Fruit fly (Drosophila melanogaster) whole organism, prepupa: ENCODE data around the gene CG33642.

Source experiments
- Blimp-1 ChIP-seq: fragments of 200-800 bp; sonication (Bioruptor generic); optimal IDR thresholded peaks from 3 replicates; lab custom pipeline; 2017; ENCODE audit warnings: missing biosample characterization, missing genetic modification characterization, mild to moderate bottlenecking, moderate library complexity, missing genetic modification reagents
- CG11294 ChIP-seq: fragments of 200-800 bp; sonication (Bioruptor generic); IDR thresholded peaks from 2 replicates; pipeline ENCODE4 v1.3.6; 2022; ENCODE audit warnings: missing biosample characterization, missing genetic modification characterization
- CG11762 ChIP-seq: fragments of 200-800 bp; sonication (Bioruptor generic); optimal IDR thresholded peaks from 3 replicates; lab custom pipeline; 2016; ENCODE audit warnings: missing biosample characterization, missing genetic modification characterization; ENCODE audit not compliant: insufficient read depth
- CG11902 ChIP-seq: fragments of 200-800 bp; sonication (Bioruptor generic); optimal IDR thresholded peaks from 3 replicates; lab custom pipeline; 2016; ENCODE audit warnings: missing biosample characterization, missing genetic modification characterization
- CG15336 ChIP-seq: fragments of 200-800 bp; sonication (Bioruptor generic); IDR thresholded peaks from 2 replicates; pipeline ENCODE4 v1.3.6; 2022; ENCODE audit warnings: missing biosample characterization, missing genetic modification characterization
- CG1621 ChIP-seq: fragments of 200-800 bp; sonication (Bioruptor generic); optimal IDR thresholded peaks from 3 replicates; lab custom pipeline; 2018; ENCODE audit warnings: missing biosample characterization, mild to moderate bottlenecking, missing genetic modification characterization
- CG16779 ChIP-seq: fragments of 200-800 bp; sonication (Bioruptor generic); optimal IDR thresholded peaks from 3 replicates; lab custom pipeline; 2017; ENCODE audit warnings: missing biosample characterization, mild to moderate bottlenecking, missing genetic modification characterization
- CG3032 ChIP-seq: fragments of 200-800 bp; optimal IDR thresholded peaks from 2 replicates; lab custom pipeline; 2019; ENCODE audit warnings: missing biosample characterization, mild to moderate bottlenecking, missing genetic modification characterization, moderate library complexity
- CG32006 ChIP-seq: fragments of 200-800 bp; sonication (Bioruptor generic); optimal IDR thresholded peaks from 3 replicates; lab custom pipeline; 2017; ENCODE audit warnings: missing biosample characterization, mild to moderate bottlenecking, missing genetic modification characterization
- CG34406 ChIP-seq: fragments of 200-800 bp; sonication (Bioruptor generic); optimal IDR thresholded peaks from 3 replicates; lab custom pipeline; 2016; ENCODE audit warnings: missing biosample characterization, missing genetic modification characterization
- CG3919 ChIP-seq: fragments of 200-800 bp; sonication (Bioruptor generic); optimal IDR thresholded peaks from 3 replicates; lab custom pipeline; 2016; ENCODE audit warnings: missing biosample characterization, missing genetic modification characterization
- CG6163 ChIP-seq: fragments of 200-800 bp; sonication (Bioruptor generic); IDR thresholded peaks from 3 replicates; pipeline ENCODE4 v1.3.6; 2022; ENCODE audit warnings: missing biosample characterization, missing genetic modification characterization
- CG6276 ChIP-seq: fragments of 200-800 bp; sonication (Bioruptor generic); optimal IDR thresholded peaks from 2 replicates; lab custom pipeline; 2017; ENCODE audit warnings: missing biosample characterization, mild to moderate bottlenecking, missing genetic modification characterization
- CG6792 ChIP-seq: fragments of 200-800 bp; sonication (Bioruptor generic); optimal IDR thresholded peaks from 3 replicates; lab custom pipeline; 2016; ENCODE audit warnings: missing biosample characterization, missing genetic modification characterization
- CG6854 ChIP-seq: fragments of 200-800 bp; sonication (Bioruptor generic); optimal IDR thresholded peaks from 2 replicates; lab custom pipeline; 2017; ENCODE audit warnings: missing biosample characterization, mild to moderate bottlenecking, missing genetic modification characterization
- CG7368 ChIP-seq: fragments of 200-800 bp; sonication (Bioruptor generic); optimal IDR thresholded peaks from 3 replicates; lab custom pipeline; 2016; ENCODE audit warnings: missing biosample characterization, missing genetic modification characterization
- CG8119 ChIP-seq: fragments of 200-800 bp; sonication (Bioruptor generic); IDR thresholded peaks from 3 replicates; pipeline ENCODE4 v1.3.6; 2022; ENCODE audit warnings: missing biosample characterization, missing genetic modification characterization
- CG8319 ChIP-seq: fragments of 200-800 bp; sonication (Bioruptor generic); optimal IDR thresholded peaks from 3 replicates; lab custom pipeline; 2016; ENCODE audit warnings: missing biosample characterization, missing genetic modification characterization
- CG8632 ChIP-seq: fragments of 200-800 bp; sonication (Bioruptor generic); optimal IDR thresholded peaks from 3 replicates; lab custom pipeline; 2016; ENCODE audit warnings: missing biosample characterization, missing genetic modification characterization
- CG9139 ChIP-seq: fragments of 200-800 bp; sonication (Bioruptor generic); optimal IDR thresholded peaks from 3 replicates; lab custom pipeline; 2017; ENCODE audit warnings: missing biosample characterization, mild to moderate bottlenecking, missing genetic modification characterization
- Eip75B ChIP-seq: fragments of 200-800 bp; sonication (Bioruptor generic); optimal IDR thresholded peaks from 3 replicates; lab custom pipeline; 2016; ENCODE audit warnings: missing biosample characterization, missing genetic modification characterization
- Eip78C ChIP-seq: fragments of 200-800 bp; sonication (Bioruptor generic); peaks from one replicate; lab custom pipeline; 2016; ENCODE audit warnings: missing biosample characterization, missing genetic modification characterization
- Eip93F ChIP-seq: fragments of 200-800 bp; sonication (Bioruptor generic); optimal IDR thresholded peaks from 2 replicates; lab custom pipeline; 2016; ENCODE audit warnings: missing biosample characterization, mild to moderate bottlenecking, missing genetic modification characterization
- Ets21C ChIP-seq: fragments of 200-800 bp; sonication (Bioruptor generic); optimal IDR thresholded peaks from 3 replicates; lab custom pipeline; 2016; ENCODE audit warnings: missing biosample characterization, missing genetic modification characterization
- Ets96B ChIP-seq: fragments of 200-800 bp; optimal IDR thresholded peaks from 2 replicates; lab custom pipeline; 2019; ENCODE audit warnings: missing biosample characterization, mild to moderate bottlenecking, missing genetic modification characterization, moderate library complexity
- Gug ChIP-seq: fragments of 200-800 bp; sonication (Bioruptor generic); IDR thresholded peaks from 2 replicates; pipeline ENCODE4 v1.3.6; 2022; ENCODE audit warnings: missing biosample characterization, missing genetic modification characterization
- Hr38 ChIP-seq: sonication (Bioruptor generic); optimal IDR thresholded peaks from 2 replicates; lab custom pipeline; 2016; ENCODE audit warnings: missing biosample characterization, missing genetic modification characterization
- Hr39 ChIP-seq: fragments of 200-800 bp; sonication (Bioruptor generic); optimal IDR thresholded peaks from 2 replicates; lab custom pipeline; 2016; ENCODE audit warnings: missing biosample characterization, missing genetic modification characterization
- Met ChIP-seq: fragments of 200-800 bp; sonication (Bioruptor generic); optimal IDR thresholded peaks from 3 replicates; lab custom pipeline; 2016; ENCODE audit warnings: missing biosample characterization, missing genetic modification characterization
- Smox ChIP-seq: fragments of 200-800 bp; sonication (Bioruptor generic); optimal IDR thresholded peaks from 3 replicates; lab custom pipeline; 2016; ENCODE audit warnings: missing biosample characterization, missing genetic modification characterization
- Sox102F ChIP-seq: fragments of 200-800 bp; sonication (Bioruptor generic); optimal IDR thresholded peaks from 2 replicates; lab custom pipeline; 2016; ENCODE audit warnings: missing biosample characterization, mild to moderate bottlenecking, missing genetic modification characterization
- Sox14 ChIP-seq: fragments of 200-800 bp; sonication (Bioruptor generic); optimal IDR thresholded peaks from 3 replicates; lab custom pipeline; 2016; ENCODE audit warnings: missing biosample characterization, missing genetic modification characterization
- Sox15 ChIP-seq: fragments of 200-800 bp; sonication (Bioruptor generic); optimal IDR thresholded peaks from 3 replicates; lab custom pipeline; 2016; ENCODE audit warnings: missing biosample characterization, missing genetic modification characterization
- achi ChIP-seq: fragments of 200-800 bp; sonication (Bioruptor generic); optimal IDR thresholded peaks from 3 replicates; lab custom pipeline; 2016; ENCODE audit warnings: missing biosample characterization, missing genetic modification characterization
- acj6 ChIP-seq: fragments of 200-800 bp; sonication (Bioruptor generic); optimal IDR thresholded peaks from 3 replicates; lab custom pipeline; 2016; ENCODE audit warnings: missing biosample characterization, missing genetic modification characterization
- cyc ChIP-seq: fragments of 200-800 bp; sonication (Bioruptor generic); optimal IDR thresholded peaks from 3 replicates; lab custom pipeline; 2016; ENCODE audit warnings: missing biosample characterization, missing genetic modification characterization
- dsx ChIP-seq: fragments of 200-800 bp; optimal IDR thresholded peaks from 3 replicates; lab custom pipeline; 2019; ENCODE audit warnings: missing biosample characterization, mild to moderate bottlenecking, missing genetic modification characterization, moderate library complexity; ENCODE audit not compliant: poor library complexity, severe bottlenecking
- eg ChIP-seq: fragments of 200-800 bp; sonication (Bioruptor generic); IDR thresholded peaks from 3 replicates; pipeline ENCODE4 v1.3.6; 2022; ENCODE audit warnings: missing biosample characterization, missing genetic modification characterization
- esn ChIP-seq: fragments of 200-800 bp; sonication (Bioruptor generic); optimal IDR thresholded peaks from 2 replicates; lab custom pipeline; 2016; ENCODE audit warnings: missing biosample characterization, mild to moderate bottlenecking, missing genetic modification characterization, moderate library complexity
- fd59A ChIP-seq: fragments of 200-800 bp; sonication (Bioruptor generic); optimal IDR thresholded peaks from 2 replicates; lab custom pipeline; 2017; ENCODE audit warnings: missing biosample characterization, mild to moderate bottlenecking, missing genetic modification characterization, missing genetic modification reagents
- fd85E ChIP-seq: fragments of 200-800 bp; sonication (Bioruptor generic); optimal IDR thresholded peaks from 3 replicates; lab custom pipeline; 2016; ENCODE audit warnings: missing biosample characterization, missing genetic modification characterization
- fkh ChIP-seq: fragments of 200-800 bp; sonication (Bioruptor generic); optimal IDR thresholded peaks from 3 replicates; lab custom pipeline; 2017; ENCODE audit warnings: missing biosample characterization, mild to moderate bottlenecking, missing genetic modification characterization, moderate library complexity
- net ChIP-seq: fragments of 200-800 bp; sonication (Bioruptor generic); optimal IDR thresholded peaks from 3 replicates; lab custom pipeline; 2016; ENCODE audit warnings: missing biosample characterization, missing genetic modification characterization
- salr ChIP-seq, 2 experiments: fragments of 200-800 bp; sonication (Bioruptor generic); optimal IDR thresholded peaks; 3 replicates each; lab custom pipeline; 2016 to 2018; ENCODE audit warnings: missing biosample characterization in 2 of 2, missing genetic modification characterization in 2 of 2, mild to moderate bottlenecking in 1 of 2
- spab ChIP-seq: fragments of 200-800 bp; sonication (Bioruptor generic); optimal IDR thresholded peaks from 2 replicates; lab custom pipeline; 2017; ENCODE audit warnings: missing biosample characterization, mild to moderate bottlenecking, missing genetic modification characterization, missing genetic modification reagents
- ss ChIP-seq, 2 experiments: fragments of 200-800 bp; sonication (Bioruptor generic); optimal IDR thresholded peaks; 2 replicates in 1 of 2; 3 replicates in 1 of 2; lab custom pipeline; 2017 to 2018; ENCODE audit warnings: mild to moderate bottlenecking in 2 of 2, missing biosample characterization in 2 of 2, missing genetic modification characterization in 2 of 2, moderate library complexity in 1 of 2
- svp ChIP-seq: fragments of 200-800 bp; sonication (Bioruptor generic); peaks from one replicate; lab custom pipeline; 2016; ENCODE audit warnings: missing biosample characterization, missing genetic modification characterization
- vri ChIP-seq: fragments of 200-800 bp; sonication (Bioruptor generic); optimal IDR thresholded peaks from 3 replicates; lab custom pipeline; 2016; ENCODE audit warnings: missing biosample characterization, mild to moderate bottlenecking, missing genetic modification characterization

The CG33642 gene

dm6 chr2L:13570982-13571426, 41.2 kb downstream of the CG33642 start (continued):
- peak; percentile 89 for TF ChIP-seq CG6276 (GFP tag; lab: Kevin White, UChicago)
- peak; percentile 91 for TF ChIP-seq net (GFP tag; lab: Kevin White, UChicago)
- peak; percentile 86 for TF ChIP-seq spab
- peak; percentile 87 for TF ChIP-seq CG6854
- peak; percentile 82 to 86 for TF ChIP-seq ss (GFP tag; optimal IDR thresholded peaks at IDR 0.05; lab: Kevin White, UChicago)
- peak; percentile 68 for TF ChIP-seq CG3032
- TF ChIP-seq vri (GFP tag; lab: Kevin White, UChicago) = peak; percentile 85
- peak; percentile 97 for TF ChIP-seq Sox102F (GFP tag; lab: Kevin White, UChicago)

- TF ChIP-seq vri (GFP tag; lab: Kevin White, UChicago) (no peak), Hr38 (GFP tag; lab: Kevin White, UChicago) (no peak), CG8319 (GFP tag; lab: Kevin White, UChicago) (no peak), fd85E (no peak), fd59A (GFP tag; lab: Kevin White, UChicago) (no peak), CG16779 (tag; lab: Kevin White, UChicago) (peak; percentile 17), Ets21C (no peak), acj6 (GFP tag; lab: Kevin White, UChicago) (peak; percentile 43), spab (peak; percentile 35), svp (GFP tag; lab: Kevin White, UChicago) (peak; percentile 76), CG9139 (GFP tag; lab: Kevin White, UChicago) (peak; percentile 25), Met (peak; percentile 21), CG11902 (GFP tag; lab: Kevin White, UChicago) (no peak), CG3919 (GFP tag; lab: Kevin White, UChicago) (peak; percentile 32), CG6163 (peak; percentile 50; the same call in 1 of the 3 replicates), esn (peak; percentile 65), CG32006 (peak; percentile 79), CG11762 (no peak), cyc (GFP tag; lab: Kevin White, UChicago) (peak; percentile 3), Smox (GFP tag; lab: Kevin White, UChicago) (peak; percentile 38), Ets96B (tag; lab: Kevin White, UChicago) (peak; percentile 65), dsx (GFP tag; lab: Kevin White, UChicago) (peak; percentile 53), CG7368 (peak; percentile 34), CG8119 (GFP tag; lab: Robert Waterston, UW) (peak; percentile 75), Eip75B (GFP tag; lab: Kevin White, UChicago) (peak; percentile 44), fkh (GFP tag; lab: Kevin White, UChicago) (peak; percentile 33), CG1621 (no peak), Eip78C (GFP tag; lab: Kevin White, UChicago) (peak; percentile 78), Sox14 (no peak), Sox15 (peak; percentile 22), eg (peak; percentile 34; the same call in 2 of the 3 replicates), Eip93F (GFP tag; lab: Kevin White, UChicago) (no peak), achi (GFP tag; lab: Kevin White, UChicago) (peak; percentile 63), Blimp-1 (peak; percentile 21), CG8632 (peak; percentile 56), Hr39 (GFP tag; lab: Kevin White, UChicago) (no peak), CG34406 (GFP tag; lab: Kevin White, UChicago) (peak; percentile 60), salr (GFP tag; optimal IDR thresholded peaks at IDR 0.05; lab: Kevin White, UChicago) (peak; percentile 27 to 63), CG15336 (GFP tag; lab: Robert Waterston, UW) (peak; percentile 78), CG6792 (peak; percentile 48), CG11294 (GFP tag; lab: Robert Waterston, UW) (no peak), CG6276 (GFP tag; lab: Kevin White, UChicago) (peak; percentile 61), Gug (GFP tag; lab: Robert Waterston, UW) (peak; percentile 49), Sox102F (GFP tag; lab: Kevin White, UChicago) (peak; percentile 26)
These were observed 42.1 kb downstream of the CG33642 start for dm6 chr2L:13571791-13572451.
